Worm (Caenorhabditis elegans) whole organism, L2 larva: ENCODE measurements around the gene acl-14.

Experiments
- C34F6.9 ChIP-seq: fragments of 150-350 bp; optimal IDR thresholded peaks from 2 replicates; lab custom pipeline; 2014; ENCODE audit warnings: missing biosample characterization, missing genetic modification characterization
- F13H6.1 ChIP-seq: sonication (generic microtip); optimal IDR thresholded peaks from 2 replicates; lab custom pipeline; 2016; ENCODE audit warnings: missing genetic modification characterization, missing compliant biosample characterization
- R02D3.7 ChIP-seq: fragments of 150-350 bp; optimal IDR thresholded peaks from 2 replicates; lab custom pipeline; 2014; ENCODE audit warnings: missing biosample characterization, missing genetic modification characterization
- Y55F3AM.14 ChIP-seq: fragments of 200-800 bp; sonication (Bioruptor generic); optimal IDR thresholded peaks from 2 replicates; lab custom pipeline; 2018; ENCODE audit warnings: mild to moderate bottlenecking, missing genetic modification characterization, missing compliant biosample characterization
- ZK546.5 ChIP-seq: sonication (generic microtip); optimal IDR thresholded peaks from 2 replicates; lab custom pipeline; 2017; ENCODE audit warnings: missing biosample characterization, missing genetic modification characterization
- alr-1 ChIP-seq: fragments of 150-350 bp; optimal IDR thresholded peaks from 2 replicates; lab custom pipeline; 2014; ENCODE audit warnings: missing biosample characterization, missing genetic modification characterization
- aly-2 ChIP-seq: fragments of 150-350 bp; optimal IDR thresholded peaks from 2 replicates; lab custom pipeline; 2014; ENCODE audit warnings: missing biosample characterization, missing genetic modification characterization
- ama-1 ChIP-seq: fragments of 150-350 bp; optimal IDR thresholded peaks from 2 replicates; lab custom pipeline; 2018; ENCODE audit warnings: inconsistent platforms
- blmp-1 ChIP-seq: sonication (generic microtip); optimal IDR thresholded peaks from 2 replicates; lab custom pipeline; 2017; ENCODE audit warnings: missing genetic modification characterization, mild to moderate bottlenecking, missing compliant biosample characterization, antibody characterized with exemption, moderate library complexity; ENCODE audit not compliant: insufficient read depth
- ceh-16 ChIP-seq: fragments of 150-350 bp; optimal IDR thresholded peaks from 2 replicates; lab custom pipeline; 2014; ENCODE audit warnings: missing biosample characterization, missing genetic modification characterization
- ceh-82 ChIP-seq: fragments of 150-350 bp; optimal IDR thresholded peaks from 2 replicates; lab custom pipeline; 2014; ENCODE audit warnings: missing biosample characterization, missing genetic modification characterization
- crh-2 ChIP-seq: sonication (generic microtip); optimal IDR thresholded peaks from 2 replicates; lab custom pipeline; 2017; ENCODE audit warnings: missing biosample characterization, missing genetic modification characterization
- dmd-4 ChIP-seq: sonication (generic microtip); optimal IDR thresholded peaks from 2 replicates; lab custom pipeline; 2017; ENCODE audit warnings: missing biosample characterization, missing genetic modification characterization
- egl-27 ChIP-seq: sonication (generic microtip); optimal IDR thresholded peaks from 3 replicates; lab custom pipeline; 2017; ENCODE audit warnings: missing biosample characterization, missing genetic modification reagents, missing genetic modification characterization
- elt-1 ChIP-seq: fragments of 150-350 bp; optimal IDR thresholded peaks from 2 replicates; lab custom pipeline; 2014; ENCODE audit warnings: missing biosample characterization, missing genetic modification characterization
- fos-1 ChIP-seq: fragments of 150-350 bp; optimal IDR thresholded peaks from 2 replicates; lab custom pipeline; 2014; ENCODE audit warnings: missing biosample characterization, missing genetic modification characterization
- gmeb-1 ChIP-seq: fragments of 150-350 bp; optimal IDR thresholded peaks from 2 replicates; lab custom pipeline; 2014; ENCODE audit warnings: missing biosample characterization, missing genetic modification characterization
- lin-11 ChIP-seq: fragments of 150-350 bp; sonication (generic microtip); optimal IDR thresholded peaks from 2 replicates; lab custom pipeline; 2014; ENCODE audit warnings: missing biosample characterization, missing genetic modification characterization, inconsistent platforms, mixed read lengths
- lin-13 ChIP-seq: fragments of 150-350 bp; optimal IDR thresholded peaks from 2 replicates; lab custom pipeline; 2014; ENCODE audit warnings: missing biosample characterization, missing genetic modification reagents, missing genetic modification characterization
- lin-39 ChIP-seq: fragments of 150-350 bp; optimal IDR thresholded peaks from 2 replicates; lab custom pipeline; 2014; ENCODE audit warnings: missing biosample characterization, missing genetic modification reagents, missing genetic modification characterization
- lsy-2 ChIP-seq, 2 experiments: fragments of 150-350 bp in 1 of 2; sonication (generic microtip) in 1 of 2; optimal IDR thresholded peaks; 2 replicates each; lab custom pipeline; 2014 to 2017; ENCODE audit warnings: missing biosample characterization in 2 of 2, missing genetic modification characterization in 2 of 2
- mab-5 ChIP-seq: fragments of 150-350 bp; optimal IDR thresholded peaks from 2 replicates; lab custom pipeline; 2014; ENCODE audit warnings: missing biosample characterization, missing genetic modification characterization
- mbf-1 ChIP-seq: sonication (generic microtip); optimal IDR thresholded peaks from 2 replicates; lab custom pipeline; 2017; ENCODE audit warnings: missing biosample characterization, missing genetic modification characterization
- mdl-1 ChIP-seq, 2 experiments: fragments of 150-350 bp in 1 of 2; sonication (generic microtip) in 1 of 2; optimal IDR thresholded peaks; 2 replicates each; lab custom pipeline; 2017; ENCODE audit warnings: missing biosample characterization in 2 of 2, missing genetic modification characterization in 2 of 2
- nhr-10 ChIP-seq: sonication (generic microtip); optimal IDR thresholded peaks from 2 replicates; lab custom pipeline; 2017; ENCODE audit warnings: missing biosample characterization, missing genetic modification characterization
- nhr-11 ChIP-seq: fragments of 150-350 bp; optimal IDR thresholded peaks from 2 replicates; lab custom pipeline; 2014; ENCODE audit warnings: missing biosample characterization, missing genetic modification characterization
- nhr-12 ChIP-seq: fragments of 150-350 bp; optimal IDR thresholded peaks from 2 replicates; lab custom pipeline; 2014; ENCODE audit warnings: missing biosample characterization, missing genetic modification characterization
- nhr-129 ChIP-seq: fragments of 150-350 bp; optimal IDR thresholded peaks from 2 replicates; lab custom pipeline; 2014; ENCODE audit warnings: missing biosample characterization, missing genetic modification characterization
- nhr-21 ChIP-seq: fragments of 150-350 bp; optimal IDR thresholded peaks from 2 replicates; lab custom pipeline; 2014; ENCODE audit warnings: missing biosample characterization, missing genetic modification characterization
- nhr-23 ChIP-seq: fragments of 150-350 bp; optimal IDR thresholded peaks from 2 replicates; lab custom pipeline; 2014; ENCODE audit warnings: missing biosample characterization, missing genetic modification reagents, missing genetic modification characterization
- nhr-237 ChIP-seq: fragments of 150-350 bp; optimal IDR thresholded peaks from 2 replicates; lab custom pipeline; 2014; ENCODE audit warnings: missing biosample characterization, missing genetic modification characterization
- nhr-25 ChIP-seq: fragments of 150-350 bp; sonication (generic microtip); optimal IDR thresholded peaks from 3 replicates; lab custom pipeline; 2014; ENCODE audit warnings: missing biosample characterization, missing genetic modification characterization
- nhr-6 ChIP-seq: fragments of 150-350 bp; optimal IDR thresholded peaks from 2 replicates; lab custom pipeline; 2014; ENCODE audit warnings: missing biosample characterization, missing genetic modification characterization
- nhr-77 ChIP-seq: fragments of 150-350 bp; optimal IDR thresholded peaks from 2 replicates; lab custom pipeline; 2014; ENCODE audit warnings: missing biosample characterization, missing genetic modification characterization
- peb-1 ChIP-seq: fragments of 150-350 bp; optimal IDR thresholded peaks from 2 replicates; lab custom pipeline; 2014; ENCODE audit warnings: missing biosample characterization, missing genetic modification characterization
- sem-4 ChIP-seq: fragments of 150-350 bp; optimal IDR thresholded peaks from 2 replicates; lab custom pipeline; 2014; ENCODE audit warnings: missing biosample characterization, missing genetic modification reagents, missing genetic modification characterization
- skn-1 ChIP-seq: sonication (generic microtip); optimal IDR thresholded peaks from 2 replicates; lab custom pipeline; 2017; ENCODE audit warnings: missing biosample characterization, missing genetic modification characterization
- sma-3 ChIP-seq: sonication (generic microtip); optimal IDR thresholded peaks from 2 replicates; lab custom pipeline; 2016; ENCODE audit warnings: missing genetic modification reagents, missing genetic modification characterization, missing compliant biosample characterization
- sma-9 ChIP-seq, 2 experiments: fragments of 150-350 bp in 1 of 2; sonication (generic microtip) in 1 of 2; optimal IDR thresholded peaks; 2 replicates each; lab custom pipeline; 2014 to 2016; ENCODE audit warnings: missing genetic modification characterization in 2 of 2, mild to moderate bottlenecking in 1 of 2, missing biosample characterization in 1 of 2, missing compliant biosample characterization in 1 of 2, missing genetic modification reagents in 1 of 2, moderate library complexity in 1 of 2
- snpc-4 ChIP-seq: fragments of 150-350 bp; optimal IDR thresholded peaks from 2 replicates; lab custom pipeline; 2014; ENCODE audit warnings: missing biosample characterization, missing genetic modification characterization
- unc-39 ChIP-seq: fragments of 150-350 bp; optimal IDR thresholded peaks from 2 replicates; lab custom pipeline; 2014; ENCODE audit warnings: missing biosample characterization, missing genetic modification characterization
- unc-55 ChIP-seq: fragments of 150-350 bp; sonication (generic microtip); optimal IDR thresholded peaks from 3 replicates; lab custom pipeline; 2014; ENCODE audit warnings: missing biosample characterization, missing genetic modification reagents, missing genetic modification characterization
- unc-62 ChIP-seq: fragments of 150-350 bp; optimal IDR thresholded peaks from 2 replicates; lab custom pipeline; 2014; ENCODE audit warnings: missing biosample characterization, missing genetic modification reagents, missing genetic modification characterization
- zag-1 ChIP-seq: fragments of 150-350 bp; optimal IDR thresholded peaks from 2 replicates; lab custom pipeline; 2014; ENCODE audit warnings: missing biosample characterization, missing genetic modification characterization
- ztf-1 ChIP-seq: fragments of 200-800 bp; sonication (Bioruptor generic); conservative IDR thresholded peaks from 2 replicates; pipeline ENCODE4 v1.3.6; 2022; ENCODE audit warnings: missing genetic modification characterization, missing compliant biosample characterization
- ztf-11 ChIP-seq: sonication (generic microtip); optimal IDR thresholded peaks from 2 replicates; lab custom pipeline; 2017; ENCODE audit warnings: missing biosample characterization, missing genetic modification characterization
- ztf-4 ChIP-seq: fragments of 150-350 bp; optimal IDR thresholded peaks from 2 replicates; lab custom pipeline; 2014; ENCODE audit warnings: missing biosample characterization, missing genetic modification characterization

acl-14 gene

DNA sequence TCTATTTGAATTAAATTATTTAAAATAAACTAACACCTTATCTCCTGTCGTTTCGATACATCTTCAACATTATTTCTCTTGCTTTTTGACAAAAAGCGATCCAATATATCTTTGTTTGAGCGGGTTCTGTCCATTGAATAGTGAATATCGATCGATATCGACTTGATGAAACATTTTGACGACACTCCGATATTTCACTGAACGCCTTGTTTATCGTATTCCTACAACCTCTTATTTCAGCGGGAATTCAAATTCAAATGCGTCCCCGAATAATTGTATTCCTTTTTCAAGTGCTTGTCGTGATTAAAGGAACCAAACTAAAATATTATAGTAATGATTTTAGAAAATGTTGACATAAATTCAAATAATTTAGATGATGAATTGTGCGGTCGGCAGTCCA, 13.4 kb upstream of the acl-14 start, which contains the start of the genes K07B1.7 and try-5 (continued):
- TF ChIP-seq unc-55 (GFP tag; lab: Kevin White, UChicago) (peak; percentile 94), nhr-21 (tag; lab: Kevin White, UChicago) (peak; percentile 57), ama-1 (lab: Kevin White, UChicago) (peak; percentile 64), unc-39 (tag; lab: Kevin White, UChicago) (no peak), nhr-6 (tag; lab: Kevin White, UChicago) (peak; percentile 29), alr-1 (tag; lab: Kevin White, UChicago) (no peak), snpc-4 (tag; lab: Kevin White, UChicago) (no peak), nhr-77 (tag; lab: Kevin White, UChicago) (no peak), nhr-129 (tag; lab: Kevin White, UChicago) (peak; percentile 79), lsy-2 (tag; optimal IDR thresholded peaks at IDR 0.05; lab: Kevin White, UChicago) (peak in 1 of 2 experiments; percentile 80)

ce11 chrV:9343629-9344624, 10.5 kb upstream of the acl-14 start, which contains the start of gene tos-1:
Gene tos-1, minus strand, starts transcription at chrV:9344203.
- TF ChIP-seq ama-1 (lab: Kevin White, UChicago) (peak; percentile 99), unc-62 (GFP tag; lab: Kevin White, UChicago) (peak; percentile 74), nhr-21 (tag; lab: Kevin White, UChicago) (peak; percentile 98), gmeb-1 (tag; lab: Kevin White, UChicago) (peak; percentile 92), mdl-1 (tag; optimal IDR thresholded peaks at IDR 0.05; lab: Kevin White, UChicago) (peak; percentile 98 to 99), unc-39 (tag; lab: Kevin White, UChicago) (peak; percentile 51), nhr-10 (tag; lab: Kevin White, UChicago) (peak; percentile 86), skn-1 (no peak), sma-9 (GFP tag; optimal IDR thresholded peaks at IDR 0.05; lab: Kevin White, UChicago) (peak; percentile 90), sma-9 (tag; optimal IDR thresholded peaks at IDR 0.05; lab: Kevin White, UChicago) (no peak), C34F6.9 (peak; percentile 99), elt-1 (no peak), ztf-4 (peak; percentile 91), ZK546.5 (tag; lab: Kevin White, UChicago) (peak; percentile 70), F13H6.1 (tag; lab: Kevin White, UChicago) (peak; percentile 99), ceh-16 (tag; lab: Kevin White, UChicago) (peak; percentile 61), lin-11 (peak; percentile 74), Y55F3AM.14 (GFP tag; lab: Kevin White, UChicago) (peak; percentile 98), lsy-2 (tag; optimal IDR thresholded peaks at IDR 0.05; lab: Kevin White, UChicago) (peak; percentile 91 to 95), egl-27 (tag; lab: Kevin White, UChicago) (peak; percentile 95), unc-55 (GFP tag; lab: Kevin White, UChicago) (peak; percentile 91), nhr-6 (tag; lab: Kevin White, UChicago) (peak; percentile 96), crh-2 (tag; lab: Kevin White, UChicago) (peak; percentile 98), alr-1 (tag; lab: Kevin White, UChicago) (no peak), lin-39 (peak; percentile 59), sma-3 (GFP tag; lab: Kevin White, UChicago) (peak; percentile 100), zag-1 (tag; lab: Kevin White, UChicago) (peak; percentile 94), ztf-1 (GFP tag; lab: Robert Waterston, UW) (peak; percentile 94; the same call in 1 of the 2 replicates), nhr-25 (tag; lab: Kevin White, UChicago) (peak; percentile 98), fos-1 (tag; lab: Kevin White, UChicago) (peak; percentile 95), snpc-4 (tag; lab: Kevin White, UChicago) (peak; percentile 50), lin-13 (GFP tag; lab: Kevin White, UChicago) (peak; percentile 93), nhr-129 (tag; lab: Kevin White, UChicago) (peak; percentile 95), mbf-1 (tag; lab: Kevin White, UChicago) (no peak), nhr-12 (tag; lab: Kevin White, UChicago) (no peak), nhr-11 (peak; percentile 79), nhr-23 (tag; lab: Kevin White, UChicago) (peak; percentile 30), peb-1 (tag; lab: Kevin White, UChicago) (no peak), dmd-4 (tag; lab: Kevin White, UChicago) (no peak), blmp-1 (tag; lab: Kevin White, UChicago) (peak; percentile 89), mab-5 (tag; lab: Kevin White, UChicago) (peak; percentile 96), aly-2 (tag; lab: Kevin White, UChicago) (peak; percentile 43), nhr-237 (tag; lab: Kevin White, UChicago) (peak; percentile 71), sem-4 (tag; lab: Kevin White, UChicago) (peak; percentile 96), nhr-77 (tag; lab: Kevin White, UChicago) (peak; percentile 88), ztf-11 (peak; percentile 32), R02D3.7 (tag; lab: Kevin White, UChicago) (peak; percentile 64), ceh-82 (tag; lab: Kevin White, UChicago) (peak; percentile 82)
